Fruit fly (Drosophila melanogaster) Kc167 (cell line): ENCODE measurements around the gene tHMG1.

Experiments used
- Myc ChIP-seq: fragments of >200 bp; optimal IDR thresholded peaks from 2 replicates; lab custom pipeline; 2017; ENCODE audit warnings: missing external identifiers
- Sin3A ChIP-seq: fragments of >200 bp; optimal IDR thresholded peaks from 2 replicates; lab custom pipeline; 2018; ENCODE audit warnings: missing external identifiers
- h ChIP-seq: fragments of >200 bp; optimal IDR thresholded peaks from 3 replicates; lab custom pipeline; 2018; ENCODE audit warnings: missing external identifiers
- insv ChIP-seq: fragments of >200 bp; optimal IDR thresholded peaks from 3 replicates; lab custom pipeline; 2018; ENCODE audit warnings: missing external identifiers
- psq ChIP-seq: fragments of >200 bp; optimal IDR thresholded peaks from 2 replicates; lab custom pipeline; 2017; ENCODE audit warnings: missing external identifiers
- ttk ChIP-seq: sonication (Bioruptor generic); optimal IDR thresholded peaks from 2 replicates; lab custom pipeline; 2017; ENCODE audit warnings: missing external identifiers

Gene tHMG1

DNA sequence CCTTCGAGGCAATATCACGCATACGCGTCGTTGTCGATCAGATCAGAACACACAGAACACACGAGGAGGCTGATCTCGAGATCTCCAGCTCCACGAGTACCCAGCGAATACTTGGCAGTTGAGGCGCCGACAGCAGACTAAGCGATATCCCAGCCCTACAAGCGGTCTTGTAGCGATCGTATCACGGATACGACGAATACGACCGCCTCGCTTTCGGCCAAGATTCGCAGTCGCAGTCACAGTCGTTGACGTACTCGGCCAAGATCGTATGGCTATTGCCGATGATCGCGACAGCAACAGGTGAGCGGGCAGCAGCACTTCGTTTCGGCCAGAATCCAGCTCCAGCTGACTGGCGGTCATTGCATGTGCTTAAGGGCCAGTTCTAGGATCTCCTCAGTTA is 48.1 kb downstream of the tHMG1 start, which contains the start of gene CG5326:
CG5326 (minus strand) TSS at position 158 of the 400 bp plus-strand sequence.
- TF ChIP-seq insv (lab: Kevin White, UChicago): no peak
- no peak for TF ChIP-seq h (lab: Kevin White, UChicago)
- no peak for TF ChIP-seq Myc (lab: Kevin White, UChicago)
- no peak for TF ChIP-seq psq (lab: Kevin White, UChicago)
- TF ChIP-seq ttk (lab: Kevin White, UChicago): no peak
- no peak for TF ChIP-seq Sin3A (lab: Kevin White, UChicago)

DNA sequence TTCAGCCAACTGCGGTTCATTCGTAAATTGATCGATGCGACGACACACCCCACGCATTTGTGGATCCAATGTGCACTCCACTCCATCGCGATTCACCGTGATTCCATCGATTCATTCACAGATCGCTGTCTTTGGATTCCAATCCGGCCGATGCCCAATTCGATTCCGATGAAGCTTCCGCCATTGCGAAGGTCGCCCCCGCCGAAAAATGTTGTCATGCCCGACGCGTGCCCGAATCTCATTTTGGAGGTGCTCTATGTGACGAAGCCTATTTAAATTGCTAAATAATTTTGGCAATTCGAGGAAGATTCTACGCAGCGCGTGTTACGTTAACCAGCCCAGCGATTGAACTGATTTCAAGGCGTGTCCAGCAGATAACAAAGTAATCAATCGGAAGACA is 49.1 kb downstream of the tHMG1 start:
- TF ChIP-seq insv (lab: Kevin White, UChicago) (no peak), ttk (lab: Kevin White, UChicago) (no peak), h (lab: Kevin White, UChicago) (no peak), Sin3A (lab: Kevin White, UChicago) (no peak), psq (lab: Kevin White, UChicago) (no peak), Myc (lab: Kevin White, UChicago) (no peak)
